Fruit fly (Drosophila melanogaster): ENCODE measurements around the gene CG6650.

Gene CG6650

DNA sequence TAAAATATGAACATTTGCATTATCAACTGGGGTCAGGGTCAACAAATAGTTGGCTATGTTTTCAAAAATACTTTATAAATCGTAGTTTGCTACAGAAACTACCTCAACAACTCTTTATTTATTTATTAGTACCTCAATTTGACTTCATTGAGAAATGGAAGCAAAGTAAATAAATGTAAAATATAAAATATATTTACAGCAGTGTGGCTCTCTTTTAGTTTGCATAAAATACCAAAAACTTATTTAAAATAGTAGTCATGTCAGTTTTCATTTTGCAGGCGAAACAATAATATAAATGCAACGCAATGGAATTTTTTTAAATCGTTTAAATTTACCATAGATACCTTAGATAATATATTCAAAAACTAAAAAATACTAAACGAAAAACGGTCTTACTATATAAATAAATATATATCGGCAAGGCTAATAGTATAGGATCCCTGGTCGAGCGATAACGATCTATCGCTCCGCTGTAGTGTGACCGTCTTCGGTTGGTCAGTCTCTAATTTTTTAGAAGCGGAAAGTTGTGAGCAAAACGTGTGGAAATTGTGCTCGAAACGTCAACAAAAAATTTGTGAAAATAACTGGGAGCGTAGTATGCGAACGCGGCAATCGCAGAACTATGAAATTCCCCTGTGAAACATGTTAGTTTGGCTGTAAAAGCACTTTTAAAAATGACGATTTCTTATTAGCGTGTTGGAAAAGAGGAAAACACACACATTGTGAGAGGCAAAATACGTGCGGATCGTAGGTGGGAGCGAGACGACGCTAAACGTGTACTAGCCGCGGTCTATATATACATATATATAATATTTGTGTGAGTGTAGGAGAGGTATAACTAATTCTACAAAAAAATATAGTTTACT lies 29.4 kb upstream of the CG6650 start, which contains the start of the genes Nprl3 and upSET (continued):
- peak; percentile 8 for TF ChIP-seq NfI (GFP tag; optimal IDR thresholded peaks at IDR 0.05)
- peak; percentile 6 for TF ChIP-seq CG10147 (GFP tag; optimal IDR thresholded peaks at IDR 0.05)
- TF ChIP-seq Sox100B (GFP tag; optimal IDR thresholded peaks at IDR 0.05): peak; percentile 8
- TF ChIP-seq wdn (GFP tag; IDR thresholded peaks at IDR 0.05): no peak
- TF ChIP-seq CG10431 (GFP tag; optimal IDR thresholded peaks at IDR 0.05): no peak
- TF ChIP-seq CG7963 (GFP tag; IDR thresholded peaks at IDR 0.05; ENCODE audit: partially characterized antibody): peak; percentile 77
- no peak for TF ChIP-seq kay (GFP tag; optimal IDR thresholded peaks at IDR 0.05)
- no peak for TF ChIP-seq ftz-f1 (GFP tag; optimal IDR thresholded peaks at IDR 0.05)
- TF ChIP-seq CG1024 (GFP tag; IDR thresholded peaks at IDR 0.05): no peak
- TF ChIP-seq org-1 (GFP tag; optimal IDR thresholded peaks at IDR 0.05): no peak
- TF ChIP-seq hb (GFP tag; IDR thresholded peaks at IDR 0.05; ENCODE audit: partially characterized antibody): peak; percentile 83
- no peak for TF ChIP-seq ap (GFP tag; IDR thresholded peaks at IDR 0.05)
- no peak for TF ChIP-seq CG3407 (GFP tag; optimal IDR thresholded peaks at IDR 0.05)
- TF ChIP-seq br (optimal IDR thresholded peaks at IDR 0.05): no peak
- TF ChIP-seq bsh (GFP tag; optimal IDR thresholded peaks at IDR 0.05): no peak
- no peak for TF ChIP-seq tgo (GFP tag; IDR thresholded peaks at IDR 0.05)
- TF ChIP-seq Dad (GFP tag; optimal IDR thresholded peaks at IDR 0.05): no peak
- no peak for TF ChIP-seq wor (GFP tag; IDR thresholded peaks at IDR 0.05)
- TF ChIP-seq rib (GFP tag; IDR thresholded peaks at IDR 0.05): no peak
- no peak for TF ChIP-seq Dek (tag; optimal IDR thresholded peaks at IDR 0.05)
- peak; percentile 34 for TF ChIP-seq Hmr (GFP tag; optimal IDR thresholded peaks at IDR 0.05)
- TF ChIP-seq CG1603 (tag; optimal IDR thresholded peaks at IDR 0.05): peak; percentile 39
- TF ChIP-seq CG17328 (GFP tag; IDR thresholded peaks at IDR 0.05): no peak
- TF ChIP-seq CG11247 (GFP tag; IDR thresholded peaks at IDR 0.05): no peak
- TF ChIP-seq lab (GFP tag; optimal IDR thresholded peaks at IDR 0.05): peak; percentile 45
- peak; percentile 20; the same call in 1 of the 3 replicates for TF ChIP-seq zen2 (GFP tag; IDR thresholded peaks at IDR 0.05; ENCODE audit: partially characterized antibody)
- peak; percentile 94 for TF ChIP-seq BEAF-32 (GFP tag; optimal IDR thresholded peaks at IDR 0.05)
- TF ChIP-seq kni (GFP tag; optimal IDR thresholded peaks at IDR 0.05): no peak
- no peak for TF ChIP-seq CG10543 (GFP tag; optimal IDR thresholded peaks at IDR 0.05)
- no peak for TF ChIP-seq zfh1 (GFP tag; IDR thresholded peaks at IDR 0.05)
- no peak for TF ChIP-seq sens-2 (GFP tag; IDR thresholded peaks at IDR 0.05)
- no peak for TF ChIP-seq CG11696 (GFP tag; IDR thresholded peaks at IDR 0.05)
- no peak for TF ChIP-seq Fer3 (tag; optimal IDR thresholded peaks at IDR 0.05)
- no peak for TF ChIP-seq CG13624 (GFP tag; optimal IDR thresholded peaks at IDR 0.05)
- TF ChIP-seq knrl (GFP tag; IDR thresholded peaks at IDR 0.05; ENCODE audit: partially characterized antibody): peak; percentile 90; the same call in 2 of the 3 replicates
- TF ChIP-seq luna (GFP tag; optimal IDR thresholded peaks at IDR 0.05): no peak
- peak; percentile 73 for TF ChIP-seq CG14710 (tag; optimal IDR thresholded peaks at IDR 0.05)
- peak; percentile 91 for TF ChIP-seq Bgb (GFP tag; IDR thresholded peaks at IDR 0.05; ENCODE audit: partially characterized antibody)
- TF ChIP-seq chm (GFP tag; IDR thresholded peaks at IDR 0.05): no peak; the same call in 1 of the 2 replicates
- TF ChIP-seq inv (GFP tag; IDR thresholded peaks at IDR 0.05; ENCODE audit: partially characterized antibody): peak; percentile 86
- TF ChIP-seq crc (GFP tag; optimal IDR thresholded peaks at IDR 0.05): no peak
- TF ChIP-seq Jarid2 (GFP tag; optimal IDR thresholded peaks at IDR 0.05): peak; percentile 33
- TF ChIP-seq usp (GFP tag; optimal IDR thresholded peaks at IDR 0.05): no peak
- TF ChIP-seq CG10654 (GFP tag; optimal IDR thresholded peaks at IDR 0.05): no peak
- TF ChIP-seq CG7928 (GFP tag; optimal IDR thresholded peaks at IDR 0.05): peak; percentile 93
- TF ChIP-seq corto (GFP tag; optimal IDR thresholded peaks at IDR 0.05): no peak
- no peak for TF ChIP-seq sc (optimal IDR thresholded peaks at IDR 0.05)
- TF ChIP-seq sc (GFP tag; optimal IDR thresholded peaks at IDR 0.05): no peak
- TF ChIP-seq MTF-1 (GFP tag; optimal IDR thresholded peaks at IDR 0.05; ENCODE audit: borderline replicate concordance): no peak

Data from whole organism, embryonic.